Worm (Caenorhabditis elegans): ENCODE measurements around the gene hlh-28.

Gene hlh-28

ce11 chrX:17513507-17514113, 37.2 kb upstream of the hlh-28 start, which contains the start of gene nhr-1 (continued):
- TF ChIP-seq snpc-4 (GFP tag; optimal IDR thresholded peaks at IDR 0.05) (no peak), snpc-4 (tag; optimal IDR thresholded peaks at IDR 0.05) (peak; percentile 14 to 63 (median 58)), him-1 (tag; optimal IDR thresholded peaks at IDR 0.05) (no peak), nhr-80 (tag; optimal IDR thresholded peaks at IDR 0.05) (peak; percentile 82), madf-3 (GFP tag; IDR thresholded peaks at IDR 0.05) (no peak), athp-1 (tag; optimal IDR thresholded peaks at IDR 0.05) (peak; percentile 29), C06A6.2 (GFP tag; conservative IDR thresholded peaks at IDR 0.05) (peak; percentile 65), ekl-4 (GFP tag; IDR thresholded peaks at IDR 0.05) (peak; percentile 18; the same call in 1 of the 2 replicates), K11D2.4 (GFP tag; IDR thresholded peaks at IDR 0.05) (peak; percentile 73; the same call in 1 of the 2 replicates), aptf-2 (GFP tag; conservative IDR thresholded peaks at IDR 0.05) (no peak), Y53G8AR.9 (GFP tag; conservative IDR thresholded peaks at IDR 0.05) (no peak), rcor-1 (GFP tag; IDR thresholded peaks at IDR 0.05) (peak; percentile 38; the same call in 1 of the 2 replicates), rpc-1 (optimal IDR thresholded peaks at IDR 0.05) (no peak), rpc-1 (tag; optimal IDR thresholded peaks at IDR 0.05) (no peak), sptf-2 (GFP tag; optimal IDR thresholded peaks at IDR 0.05) (peak; percentile 28), lin-35 (GFP tag; optimal IDR thresholded peaks at IDR 0.05) (peak in 1 of 3 experiments; percentile 57), egrh-3 (GFP tag; IDR thresholded peaks at IDR 0.05) (peak; percentile 54), atf-7 (tag; optimal IDR thresholded peaks at IDR 0.05) (peak; percentile 36)

- TF ChIP-seq egl-18 (GFP tag; IDR thresholded peaks at IDR 0.05) (no peak), F37B4.10 (GFP tag; IDR thresholded peaks at IDR 0.05) (no peak), mel-28 (tag; optimal IDR thresholded peaks at IDR 0.05; ENCODE audit: borderline replicate concordance) (no peak), him-1 (tag; optimal IDR thresholded peaks at IDR 0.05) (no peak), pha-4 (tag; optimal IDR thresholded peaks at IDR 0.05) (peak; percentile 41), F49E8.2 (tag; optimal IDR thresholded peaks at IDR 0.05; ENCODE audit: insufficient read depth) (no peak), pbrm-1 (GFP tag; IDR thresholded peaks at IDR 0.05) (no peak), efl-1 (GFP tag; optimal IDR thresholded peaks at IDR 0.05) (no peak), ztf-3 (GFP tag; optimal IDR thresholded peaks at IDR 0.05) (no peak), hlh-12 (tag; optimal IDR thresholded peaks at IDR 0.05) (no peak), cebp-1 (GFP tag; IDR thresholded peaks at IDR 0.05) (0 out of 2 replicates have a peak, but pooled peaks have one; percentile 13), cebp-1 (tag; optimal IDR thresholded peaks at IDR 0.05) (peak; percentile 74)
These were observed 36.4 kb upstream of the hlh-28 start for ce11 chrX:17514422-17514821.

- TF ChIP-seq egl-18 (GFP tag; IDR thresholded peaks at IDR 0.05): no peak
- TF ChIP-seq F49E8.2 (tag; optimal IDR thresholded peaks at IDR 0.05; ENCODE audit: insufficient read depth): no peak
- TF ChIP-seq ztf-25 (GFP tag; IDR thresholded peaks at IDR 0.05): no peak
- TF ChIP-seq snpc-1.1 (tag; optimal IDR thresholded peaks at IDR 0.05; ENCODE audit: insufficient read depth): no peak
- TF ChIP-seq efl-1 (GFP tag; optimal IDR thresholded peaks at IDR 0.05): no peak
- TF ChIP-seq hrde-1 (tag; optimal IDR thresholded peaks at IDR 0.05; ENCODE audit: borderline replicate concordance): no peak
- no peak for TF ChIP-seq cebp-1 (GFP tag; IDR thresholded peaks at IDR 0.05)
- no peak for TF ChIP-seq cebp-1 (tag; optimal IDR thresholded peaks at IDR 0.05)
- TF ChIP-seq dpl-1 (GFP tag; optimal IDR thresholded peaks at IDR 0.05): no peak
- TF ChIP-seq lin-54 (GFP tag; optimal IDR thresholded peaks at IDR 0.05): no peak
- TF ChIP-seq rcor-1 (GFP tag; IDR thresholded peaks at IDR 0.05): no peak
- no peak for TF ChIP-seq snpc-4 (GFP tag; optimal IDR thresholded peaks at IDR 0.05)
- no peak for TF ChIP-seq snpc-4 (tag; optimal IDR thresholded peaks at IDR 0.05)
- TF ChIP-seq hlh-26 (GFP tag; conservative IDR thresholded peaks at IDR 0.05): no peak
- no peak for TF ChIP-seq nhr-179 (tag; optimal IDR thresholded peaks at IDR 0.05)
- TF ChIP-seq bed-1 (GFP tag; IDR thresholded peaks at IDR 0.05): no peak
These were observed 35.5 kb upstream of the hlh-28 start for ce11 chrX:17515207-17515902.
